Worm (Caenorhabditis elegans) whole organism, late embryonic: Measurements from ENCODE around the gene dnc-1.

Experiments used
- ceh-34 ChIP-seq: sonication (generic microtip); optimal IDR thresholded peaks from 2 replicates; lab custom pipeline; 2016; ENCODE audit warnings: mild to moderate bottlenecking, missing genetic modification characterization, missing compliant biosample characterization
- gmeb-2 ChIP-seq: sonication (generic microtip); optimal IDR thresholded peaks from 2 replicates; lab custom pipeline; 2016; ENCODE audit warnings: missing genetic modification characterization, inconsistent platforms, missing compliant biosample characterization
- sdc-2 ChIP-seq: sonication (generic microtip); optimal IDR thresholded peaks from 2 replicates; lab custom pipeline; 2016; ENCODE audit warnings: missing genotype, missing genetic modification characterization, missing compliant biosample characterization
- unc-55 ChIP-seq: sonication (generic microtip); optimal IDR thresholded peaks from 2 replicates; lab custom pipeline; 2017; ENCODE audit warnings: missing biosample characterization, missing genetic modification reagents, missing genetic modification characterization

ce11 chrIV:10979689-10980088, 46.7 kb upstream of the dnc-1 start:
- TF ChIP-seq ceh-34 (tag; lab: Kevin White, UChicago) = no peak
- no peak for TF ChIP-seq gmeb-2 (tag; lab: Kevin White, UChicago)
- TF ChIP-seq unc-55 = no peak
- no peak for TF ChIP-seq sdc-2 (tag; lab: Kevin White, UChicago)
